Fruit fly (Drosophila melanogaster): Measurements from ENCODE around the gene twit.

twit gene

dm6 chr2L:20803733-20804164 lies 48.6 kb upstream of the twit start (continued):
- TF ChIP-seq luna (GFP tag; optimal IDR thresholded peaks at IDR 0.05) (no peak), caup (GFP tag; optimal IDR thresholded peaks at IDR 0.05; ENCODE audit: severe bottlenecking) (no peak), pho (GFP tag; optimal IDR thresholded peaks at IDR 0.05) (no peak), tx (GFP tag; optimal IDR thresholded peaks at IDR 0.05) (no peak), CG5245 (GFP tag; optimal IDR thresholded peaks at IDR 0.05) (no peak), CG14710 (tag; optimal IDR thresholded peaks at IDR 0.05) (no peak), odd (GFP tag; optimal IDR thresholded peaks at IDR 0.05) (no peak), oc (tag; optimal IDR thresholded peaks at IDR 0.05) (no peak), ftz-f1 (GFP tag; optimal IDR thresholded peaks at IDR 0.05) (no peak), Hsf (GFP tag; optimal IDR thresholded peaks at IDR 0.05) (no peak), Nf-YC (tag; optimal IDR thresholded peaks at IDR 0.05) (no peak), CG11696 (GFP tag; IDR thresholded peaks at IDR 0.05) (no peak), scrt (GFP tag; optimal IDR thresholded peaks at IDR 0.05) (peak; percentile 99), CG13287 (GFP tag; IDR thresholded peaks at IDR 0.05; ENCODE audit: partially characterized antibody) (no peak), fu2 (GFP tag; optimal IDR thresholded peaks at IDR 0.05) (no peak), tll (GFP tag; optimal IDR thresholded peaks at IDR 0.05) (no peak), CG3726 (GFP tag; IDR thresholded peaks at IDR 0.05) (no peak), usp (GFP tag; optimal IDR thresholded peaks at IDR 0.05) (no peak), HmgZ (tag; optimal IDR thresholded peaks at IDR 0.05) (no peak), Deaf1 (tag; optimal IDR thresholded peaks at IDR 0.05) (peak; percentile 31), az2 (GFP tag; optimal IDR thresholded peaks at IDR 0.05) (no peak), Abd-B (GFP tag; optimal IDR thresholded peaks at IDR 0.05) (no peak), CG31441 (GFP tag; IDR thresholded peaks at IDR 0.05) (no peak), jumu (GFP tag; optimal IDR thresholded peaks at IDR 0.05) (no peak), slp2 (GFP tag; optimal IDR thresholded peaks at IDR 0.05) (no peak), CkIIα-i1 (GFP tag; IDR thresholded peaks at IDR 0.05) (no peak), CG2678 (tag; optimal IDR thresholded peaks at IDR 0.05) (no peak), ssp (GFP tag; IDR thresholded peaks at IDR 0.05) (no peak), Dek (tag; optimal IDR thresholded peaks at IDR 0.05) (no peak), ara (GFP tag; IDR thresholded peaks at IDR 0.05) (no peak), Pdp1 (GFP tag; optimal IDR thresholded peaks at IDR 0.05) (peak in 1 of 2 experiments; percentile 47), dati (GFP tag; IDR thresholded peaks at IDR 0.05) (no peak), CG14965 (GFP tag; optimal IDR thresholded peaks at IDR 0.05; ENCODE audit: borderline replicate concordance) (no peak), CG17568 (GFP tag; optimal IDR thresholded peaks at IDR 0.05) (no peak), fd96Cb (tag; optimal IDR thresholded peaks at IDR 0.05) (no peak), grn (GFP tag; optimal IDR thresholded peaks at IDR 0.05) (no peak), cas (GFP tag; IDR thresholded peaks at IDR 0.05) (no peak), Hr39 (optimal IDR thresholded peaks at IDR 0.05) (no peak), gem (tag; optimal IDR thresholded peaks at IDR 0.05) (no peak), sob (GFP tag; IDR thresholded peaks at IDR 0.05) (no peak), CG16779 (GFP tag; IDR thresholded peaks at IDR 0.05) (no peak), Awh (GFP tag; IDR thresholded peaks at IDR 0.05) (no peak), CG4282 (GFP tag; optimal IDR thresholded peaks at IDR 0.05) (no peak), Scr (GFP tag; IDR thresholded peaks at IDR 0.05; ENCODE audit: partially characterized antibody) (no peak), CG6272 (GFP tag; IDR thresholded peaks at IDR 0.05) (no peak), prd (optimal IDR thresholded peaks at IDR 0.05) (no peak), prd (GFP tag; IDR thresholded peaks at IDR 0.05) (no peak), CG13894 (tag; optimal IDR thresholded peaks at IDR 0.05) (peak; percentile 48), ci (GFP tag; IDR thresholded peaks at IDR 0.05) (no peak), sens-2 (GFP tag; IDR thresholded peaks at IDR 0.05) (no peak), bcd (GFP tag; optimal IDR thresholded peaks at IDR 0.05) (no peak), CG12071 (GFP tag; optimal IDR thresholded peaks at IDR 0.05) (peak; percentile 18), CG12744 (GFP tag; optimal IDR thresholded peaks at IDR 0.05) (no peak)

Measured in whole organism, embryonic.